Fruit fly (Drosophila melanogaster) whole organism, pupa: ENCODE results near the gene Acox3.

Experiments
- CG10348 ChIP-seq: fragments of 200-800 bp; sonication (Bioruptor generic); IDR thresholded peaks from 2 replicates; pipeline ENCODE4 v1.3.6; 2022; ENCODE audit warnings: missing biosample characterization, missing genetic modification characterization
- CG12605 ChIP-seq: fragments of 200-800 bp; sonication (Bioruptor generic); IDR thresholded peaks from 2 replicates; pipeline ENCODE4 v1.3.6; 2022; ENCODE audit warnings: missing biosample characterization, missing genetic modification characterization
- CG14655 ChIP-seq: fragments of 200-800 bp; sonication (Bioruptor generic); optimal IDR thresholded peaks from 3 replicates; lab custom pipeline; 2017; ENCODE audit warnings: mild to moderate bottlenecking, missing biosample characterization, missing genetic modification reagents, missing genetic modification characterization
- CG15710 ChIP-seq: fragments of 200-800 bp; sonication (Bioruptor generic); optimal IDR thresholded peaks from 2 replicates; lab custom pipeline; 2018; ENCODE audit warnings: missing biosample characterization, mild to moderate bottlenecking, missing genetic modification characterization, moderate library complexity
- CG34367 ChIP-seq: fragments of 200-800 bp; sonication (Bioruptor generic); optimal IDR thresholded peaks from 2 replicates; lab custom pipeline; 2018; ENCODE audit warnings: missing biosample characterization, mild to moderate bottlenecking, missing genetic modification characterization
- D1 ChIP-seq: fragments of 200-800 bp; sonication (Bioruptor generic); optimal IDR thresholded peaks from 2 replicates; lab custom pipeline; 2018; ENCODE audit warnings: missing biosample characterization, mild to moderate bottlenecking, missing genetic modification characterization, moderate library complexity
- EcR ChIP-seq: fragments of 200-800 bp; sonication (Bioruptor generic); optimal IDR thresholded peaks from 3 replicates; lab custom pipeline; 2019; ENCODE audit warnings: missing biosample characterization, missing genetic modification characterization, mild to moderate bottlenecking, moderate library complexity, missing genetic modification reagents
- Ets98B ChIP-seq: fragments of 200-800 bp; sonication (Bioruptor generic); IDR thresholded peaks from 2 replicates; pipeline ENCODE4 v1.3.6; 2022; ENCODE audit warnings: missing biosample characterization, missing genetic modification characterization
- Pif1A ChIP-seq: fragments of 200-800 bp; sonication (Bioruptor generic); optimal IDR thresholded peaks from 3 replicates; lab custom pipeline; 2016; ENCODE audit warnings: missing biosample characterization, missing genetic modification characterization
- rn ChIP-seq: fragments of 200-800 bp; sonication (Bioruptor generic); IDR thresholded peaks from 2 replicates; pipeline ENCODE4 v1.3.6; 2022; ENCODE audit warnings: missing biosample characterization, missing genetic modification characterization

- TF ChIP-seq CG12605, result peak; percentile 55
- no peak for TF ChIP-seq Ets98B (GFP tag; lab: Robert Waterston, UW)
- TF ChIP-seq D1 (tag; lab: Kevin White, UChicago), result no peak
- no peak for TF ChIP-seq rn (GFP tag; lab: Robert Waterston, UW)
- no peak for TF ChIP-seq CG15710
- peak; percentile 5 for TF ChIP-seq EcR (GFP tag; lab: Kevin White, UChicago)
- no peak for TF ChIP-seq Pif1A (GFP tag; lab: Kevin White, UChicago)
- no peak for TF ChIP-seq CG34367
- TF ChIP-seq CG10348 (GFP tag; lab: Robert Waterston, UW), result no peak
- TF ChIP-seq CG14655 (GFP tag; lab: Kevin White, UChicago), result peak; percentile 25
Measured at dm6 chr2L:6479226-6479906, 31.2 kb upstream of the Acox3 start.
